Fruit fly (Drosophila melanogaster): Measurements from ENCODE around the gene Ran.
A peak's percentile ranks its signal among the peaks of the same experiment; 100 is the strongest.

The Ran gene

DNA sequence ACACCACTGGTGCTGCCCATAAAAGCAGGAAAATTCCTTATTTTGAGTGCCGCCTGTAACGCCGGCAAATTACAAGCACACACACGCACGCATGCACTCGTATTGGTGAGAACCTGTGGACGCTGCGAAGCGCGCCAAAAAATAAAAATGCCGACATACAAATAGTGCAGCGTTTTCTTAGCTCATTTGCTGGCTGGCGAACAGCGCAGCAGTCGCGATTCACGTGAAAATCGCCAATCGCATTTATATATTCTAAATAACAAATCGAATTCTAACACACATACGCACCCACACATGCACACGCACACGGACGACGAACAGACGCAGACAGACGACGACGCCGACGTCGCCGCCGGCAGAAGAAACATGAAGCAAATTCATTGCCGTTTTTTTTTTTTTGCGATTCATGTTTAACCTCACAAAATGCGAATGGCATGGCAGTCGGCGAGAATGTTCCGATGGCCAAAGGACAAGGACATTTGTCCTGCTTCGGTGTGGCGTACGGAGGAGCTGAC is 906 bp downstream of the Ran start:
- TF ChIP-seq tj (GFP tag; optimal IDR thresholded peaks at IDR 0.05), result peak; percentile 61
- no peak for TF ChIP-seq CG14711 (tag; optimal IDR thresholded peaks at IDR 0.05)
- no peak for TF ChIP-seq CG1620 (GFP tag; optimal IDR thresholded peaks at IDR 0.05)
- no peak for TF ChIP-seq CG7045 (GFP tag; optimal IDR thresholded peaks at IDR 0.05)
- no peak for TF ChIP-seq CG5204 (GFP tag; optimal IDR thresholded peaks at IDR 0.05)
- no peak for TF ChIP-seq CG7101 (tag; optimal IDR thresholded peaks at IDR 0.05)
- peak; percentile 81 for TF ChIP-seq Mnt (GFP tag; optimal IDR thresholded peaks at IDR 0.05)
- TF ChIP-seq kay (GFP tag; ENCODE audit: borderline replicate concordance), result no peak
- TF ChIP-seq toe (GFP tag; optimal IDR thresholded peaks at IDR 0.05), result no peak
- no peak for TF ChIP-seq CG11617 (GFP tag; optimal IDR thresholded peaks at IDR 0.05)
- no peak for TF ChIP-seq Crg-1 (GFP tag; optimal IDR thresholded peaks at IDR 0.05)
- TF ChIP-seq bab1 (GFP tag; optimal IDR thresholded peaks at IDR 0.05), result no peak
- no peak for TF ChIP-seq Clk (GFP tag; optimal IDR thresholded peaks at IDR 0.05)
- TF ChIP-seq cnc (optimal IDR thresholded peaks at IDR 0.05), result no peak
- no peak for TF ChIP-seq CG33017 (tag; optimal IDR thresholded peaks at IDR 0.05)
- peak; percentile 9 for TF ChIP-seq cic (GFP tag; optimal IDR thresholded peaks at IDR 0.05)
- no peak for TF ChIP-seq pad (GFP tag; optimal IDR thresholded peaks at IDR 0.05)
- TF ChIP-seq CG12768 (GFP tag; optimal IDR thresholded peaks at IDR 0.05), result no peak

DNA sequence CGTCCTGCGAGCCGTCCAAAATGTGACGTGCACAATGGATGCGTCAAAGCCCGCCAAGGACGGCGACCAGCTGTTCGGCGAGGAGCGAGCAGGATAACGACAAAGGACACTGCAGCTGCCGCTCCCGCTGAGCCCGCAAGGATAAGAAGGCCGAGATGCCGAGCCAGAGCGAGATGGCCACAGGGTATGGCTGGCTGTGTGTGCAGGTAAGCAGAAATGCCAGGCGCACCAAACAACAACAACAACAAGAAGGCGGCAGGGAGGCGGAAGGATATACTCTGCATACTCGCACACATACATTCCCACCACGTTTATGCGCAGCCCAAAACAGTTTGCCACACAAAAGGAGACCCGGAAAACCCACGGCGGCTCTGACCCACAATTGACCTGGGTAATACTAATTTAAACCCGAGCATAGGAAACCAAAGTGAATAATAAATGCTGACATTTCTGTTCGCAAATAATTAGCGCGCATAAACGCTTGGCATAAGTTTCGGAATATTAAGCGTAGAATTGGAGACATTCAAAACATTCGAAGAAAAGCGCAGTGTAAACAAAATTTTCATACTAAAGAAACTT is 1.8 kb downstream of the Ran start:
- TF ChIP-seq cic (GFP tag; optimal IDR thresholded peaks at IDR 0.05), result no peak
- TF ChIP-seq CG14711 (tag; optimal IDR thresholded peaks at IDR 0.05), result peak; percentile 59
- no peak for TF ChIP-seq toe (GFP tag; optimal IDR thresholded peaks at IDR 0.05)
- TF ChIP-seq Mnt (GFP tag; optimal IDR thresholded peaks at IDR 0.05), result no peak
- TF ChIP-seq pad (GFP tag; optimal IDR thresholded peaks at IDR 0.05), result peak; percentile 5
- TF ChIP-seq CG5204 (GFP tag; optimal IDR thresholded peaks at IDR 0.05), result peak; percentile 24
- no peak for TF ChIP-seq cnc (optimal IDR thresholded peaks at IDR 0.05)
- peak; percentile 53 for TF ChIP-seq CG12768 (GFP tag; optimal IDR thresholded peaks at IDR 0.05)
- peak; percentile 57 for TF ChIP-seq CG7045 (GFP tag; optimal IDR thresholded peaks at IDR 0.05)
- no peak for TF ChIP-seq CG1620 (GFP tag; optimal IDR thresholded peaks at IDR 0.05)
- TF ChIP-seq CG7101 (tag; optimal IDR thresholded peaks at IDR 0.05), result peak; percentile 62
- TF ChIP-seq kay (GFP tag; ENCODE audit: borderline replicate concordance), result no peak
- TF ChIP-seq tj (GFP tag; optimal IDR thresholded peaks at IDR 0.05), result peak; percentile 70
- no peak for TF ChIP-seq ovo (GFP tag; optimal IDR thresholded peaks at IDR 0.05)
- TF ChIP-seq CG11617 (GFP tag; optimal IDR thresholded peaks at IDR 0.05), result peak; percentile 19
- TF ChIP-seq Crg-1 (GFP tag; optimal IDR thresholded peaks at IDR 0.05), result no peak
- no peak for TF ChIP-seq Clk (GFP tag; optimal IDR thresholded peaks at IDR 0.05)
- peak; percentile 38 for TF ChIP-seq bab1 (GFP tag; optimal IDR thresholded peaks at IDR 0.05)
- peak; percentile 63 for TF ChIP-seq CG33017 (tag; optimal IDR thresholded peaks at IDR 0.05)
- TF ChIP-seq Hr96 (GFP tag; optimal IDR thresholded peaks at IDR 0.05), result no peak

dm6 chrX:11144575-11144974 is 3.9 kb downstream of the Ran start:
- TF ChIP-seq CG11617 (GFP tag; optimal IDR thresholded peaks at IDR 0.05) (no peak), CG1620 (GFP tag; optimal IDR thresholded peaks at IDR 0.05) (no peak), toe (GFP tag; optimal IDR thresholded peaks at IDR 0.05) (no peak), CG14711 (tag; optimal IDR thresholded peaks at IDR 0.05) (no peak), CG5204 (GFP tag; optimal IDR thresholded peaks at IDR 0.05) (no peak), CG12768 (GFP tag; optimal IDR thresholded peaks at IDR 0.05) (no peak), CG7045 (GFP tag; optimal IDR thresholded peaks at IDR 0.05) (no peak), ovo (GFP tag; optimal IDR thresholded peaks at IDR 0.05) (no peak), tj (GFP tag; optimal IDR thresholded peaks at IDR 0.05) (no peak), Mnt (GFP tag; optimal IDR thresholded peaks at IDR 0.05) (no peak), CG33017 (tag; optimal IDR thresholded peaks at IDR 0.05) (no peak), pad (GFP tag; optimal IDR thresholded peaks at IDR 0.05) (no peak), cic (GFP tag; optimal IDR thresholded peaks at IDR 0.05) (no peak), CG7101 (tag; optimal IDR thresholded peaks at IDR 0.05) (no peak), bab1 (GFP tag; optimal IDR thresholded peaks at IDR 0.05) (no peak), kay (GFP tag; ENCODE audit: borderline replicate concordance) (no peak), Clk (GFP tag; optimal IDR thresholded peaks at IDR 0.05) (no peak), Crg-1 (GFP tag; optimal IDR thresholded peaks at IDR 0.05) (no peak)

- TF ChIP-seq CG14711 (tag; optimal IDR thresholded peaks at IDR 0.05) (no peak), Clk (GFP tag; optimal IDR thresholded peaks at IDR 0.05) (no peak), CG12768 (GFP tag; optimal IDR thresholded peaks at IDR 0.05) (no peak), toe (GFP tag; optimal IDR thresholded peaks at IDR 0.05) (no peak), pad (GFP tag; optimal IDR thresholded peaks at IDR 0.05) (no peak), tj (GFP tag; optimal IDR thresholded peaks at IDR 0.05) (no peak), CG7101 (tag; optimal IDR thresholded peaks at IDR 0.05) (no peak)
These were observed 4.7 kb downstream of the Ran start, which contains the start of gene CG15201 for dm6 chrX:11143820-11144219. Gene CG15201 (plus strand): TSS chrX:11144120.

DNA sequence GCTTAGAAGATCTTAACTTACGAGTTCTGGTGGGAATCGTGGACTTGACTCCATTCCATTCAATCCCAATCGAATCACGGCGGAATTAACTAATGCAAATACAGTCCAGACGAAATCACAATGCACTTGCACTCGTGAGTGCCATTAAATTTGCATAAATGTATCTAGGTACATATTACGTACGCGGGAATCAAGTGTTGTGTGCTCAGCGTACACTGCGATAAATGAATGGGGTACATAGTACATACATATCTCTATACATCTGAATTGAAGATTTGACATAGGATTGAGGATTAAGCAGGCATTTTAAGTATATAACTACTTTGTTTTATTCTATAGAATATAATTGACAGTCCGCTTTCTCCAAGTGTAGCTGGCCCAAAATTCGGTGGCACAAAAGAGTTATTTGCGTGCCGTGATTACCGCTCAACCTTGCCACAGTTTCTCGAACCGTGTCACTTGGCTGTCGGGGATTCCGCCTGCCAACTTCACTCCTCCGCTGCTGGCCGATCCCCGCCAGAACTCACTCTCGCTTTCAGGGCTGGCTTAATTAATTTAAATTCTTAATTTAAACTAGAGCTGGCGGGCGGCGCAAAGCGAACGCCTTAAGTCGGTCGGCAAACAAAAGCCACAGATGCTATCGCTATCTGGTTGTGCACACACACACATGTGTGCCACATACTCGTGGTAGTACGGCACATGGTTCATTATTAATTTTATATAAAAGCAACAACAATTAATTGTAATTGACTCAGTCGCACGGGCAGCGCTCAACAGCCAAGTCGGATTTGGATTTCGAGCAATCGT is 6.5 kb downstream of the Ran start, which contains the start of the genes CG15199 and CG15202:
CG15199 (minus strand) TSS at position 51 of the 807 bp plus-strand sequence.
CG15202 (plus strand) TSS at position 757 of the 807 bp plus-strand sequence.
- peak; percentile 11 for TF ChIP-seq Mnt (GFP tag; optimal IDR thresholded peaks at IDR 0.05)
- TF ChIP-seq Hr96 (GFP tag; optimal IDR thresholded peaks at IDR 0.05), result peak; percentile 44
- TF ChIP-seq CG5204 (GFP tag; optimal IDR thresholded peaks at IDR 0.05), result peak; percentile 19
- no peak for TF ChIP-seq Crg-1 (GFP tag; optimal IDR thresholded peaks at IDR 0.05)
- TF ChIP-seq bab1 (GFP tag; optimal IDR thresholded peaks at IDR 0.05), result no peak

Measured in whole organism, adult.